Worm (Caenorhabditis elegans): ENCODE data around the gene str-52.

DNA sequence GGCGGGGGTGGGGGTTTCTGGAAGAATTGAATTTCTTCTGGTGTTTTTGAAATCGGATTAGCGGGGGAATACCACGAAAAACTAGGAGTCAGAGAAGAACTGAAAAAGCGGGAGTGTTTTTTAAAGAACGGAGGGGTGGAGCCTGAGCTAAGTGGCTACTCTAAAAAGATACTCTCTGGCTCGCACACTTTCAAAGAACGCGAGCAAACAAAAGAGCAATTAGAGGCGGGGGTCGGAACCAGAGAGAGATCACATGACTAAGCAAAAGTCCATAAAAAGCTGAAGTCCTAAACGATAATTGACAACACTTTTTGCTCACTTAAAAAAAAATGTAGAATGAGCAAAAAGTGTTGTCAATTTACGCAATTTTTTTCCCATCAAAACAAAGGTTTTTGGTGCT, 11.6 kb downstream of the str-52 start:
- TF ChIP-seq elt-1 (tag; optimal IDR thresholded peaks at IDR 0.05) (no peak), ceh-16 (tag; optimal IDR thresholded peaks at IDR 0.05) (no peak), ama-1 (optimal IDR thresholded peaks at IDR 0.05) (no peak), snpc-4 (tag; optimal IDR thresholded peaks at IDR 0.05) (no peak), alr-1 (tag; optimal IDR thresholded peaks at IDR 0.05) (no peak)
